Fruit fly (Drosophila melanogaster) S2 (cell line): ENCODE results near the gene CG8891.

Source experiments
- CG8478 ChIP-seq: fragments of >200 bp; optimal IDR thresholded peaks from 2 replicates; lab custom pipeline; 2018
- CTCF ChIP-seq, 2 experiments: fragments of >200 bp; optimal IDR thresholded peaks; 2 replicates each; lab custom pipeline; 2018

CG8891 gene

DNA sequence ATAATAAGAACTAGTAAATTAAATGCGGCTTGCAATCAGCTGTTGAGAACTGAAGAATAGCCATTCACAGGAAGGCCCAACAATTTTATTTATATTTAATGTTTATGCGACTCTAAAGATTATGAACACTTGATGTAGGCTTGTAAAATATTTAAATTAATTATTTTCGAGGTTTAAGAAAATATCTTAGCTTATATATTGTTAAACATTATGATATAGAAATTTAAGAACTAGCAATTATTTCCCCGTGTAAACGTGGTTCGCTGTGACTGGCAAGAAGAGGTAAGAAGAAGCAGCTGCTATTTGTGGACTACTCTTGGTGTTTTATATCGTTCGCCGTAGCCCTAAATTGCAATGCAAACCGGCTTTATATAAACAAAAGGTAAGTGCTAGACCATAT, 33.9 kb downstream of the CG8891 start, which contains the start of the genes mRpL24 and betaggt-I:
Gene mRpL24, minus strand, starts transcription at position 62 of the 400 bp plus-strand sequence.
Gene betaggt-I, plus strand, starts transcription at position 280 of the 400 bp plus-strand sequence.
- TF ChIP-seq CTCF (optimal IDR thresholded peaks at IDR 0.05; lab: Kevin White, UChicago) (no peak), CG8478 (lab: Kevin White, UChicago) (no peak)

DNA sequence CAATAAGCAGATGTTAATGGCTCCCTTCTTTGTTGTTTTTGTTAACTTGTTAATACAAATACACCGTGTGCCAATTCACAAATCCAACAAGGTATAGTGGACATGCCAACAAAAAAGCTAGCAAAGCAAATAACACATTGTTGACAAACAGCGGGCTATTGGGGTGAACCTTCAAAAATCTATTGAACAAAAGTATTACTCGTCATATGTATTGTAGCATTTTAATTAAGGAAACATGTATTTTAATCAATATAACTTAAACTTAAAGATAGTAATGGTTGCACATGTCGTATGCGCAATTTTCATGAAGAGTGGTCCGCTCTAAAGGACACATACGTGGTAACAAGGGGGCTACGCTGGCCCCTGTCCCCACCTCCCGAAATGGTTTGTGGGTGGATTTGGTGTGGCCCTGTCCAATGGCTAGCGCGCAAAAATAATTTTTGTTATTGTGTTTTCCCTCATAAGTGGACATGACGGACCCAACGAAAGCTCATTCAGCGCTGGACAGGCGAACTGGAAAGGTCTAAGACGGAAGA, 36.9 kb downstream of the CG8891 start, which contains the start of gene synr:
Gene synr, plus strand, starts transcription at position 486 of the 536 bp plus-strand sequence.
- TF ChIP-seq CTCF (optimal IDR thresholded peaks at IDR 0.05; lab: Kevin White, UChicago) (no peak), CG8478 (lab: Kevin White, UChicago) (no peak)

DNA sequence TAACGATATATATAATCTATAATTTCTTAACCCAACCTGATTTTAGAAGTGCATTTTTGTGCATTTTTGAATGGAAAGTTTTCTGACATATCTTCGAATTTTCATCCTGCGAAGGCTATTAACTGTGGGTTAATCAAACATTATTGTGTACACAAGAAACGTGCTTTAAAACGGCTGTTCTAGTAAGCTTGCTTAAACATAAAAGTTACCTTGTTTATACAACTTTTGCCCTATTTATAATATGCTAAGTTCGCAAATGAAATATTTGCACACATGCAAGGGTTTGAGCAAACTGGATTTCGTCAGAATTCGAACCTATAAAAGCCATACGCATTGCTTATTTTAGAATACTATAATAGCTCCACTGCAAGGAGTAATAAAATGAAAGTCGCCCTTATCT, 42.1 kb downstream of the CG8891 start, which contains the start of gene Sgs1:
Gene Sgs1, plus strand, starts transcription at position 350 of the 400 bp plus-strand sequence.
- no peak for TF ChIP-seq CTCF (optimal IDR thresholded peaks at IDR 0.05; lab: Kevin White, UChicago)
- TF ChIP-seq CG8478 (lab: Kevin White, UChicago) = no peak

DNA sequence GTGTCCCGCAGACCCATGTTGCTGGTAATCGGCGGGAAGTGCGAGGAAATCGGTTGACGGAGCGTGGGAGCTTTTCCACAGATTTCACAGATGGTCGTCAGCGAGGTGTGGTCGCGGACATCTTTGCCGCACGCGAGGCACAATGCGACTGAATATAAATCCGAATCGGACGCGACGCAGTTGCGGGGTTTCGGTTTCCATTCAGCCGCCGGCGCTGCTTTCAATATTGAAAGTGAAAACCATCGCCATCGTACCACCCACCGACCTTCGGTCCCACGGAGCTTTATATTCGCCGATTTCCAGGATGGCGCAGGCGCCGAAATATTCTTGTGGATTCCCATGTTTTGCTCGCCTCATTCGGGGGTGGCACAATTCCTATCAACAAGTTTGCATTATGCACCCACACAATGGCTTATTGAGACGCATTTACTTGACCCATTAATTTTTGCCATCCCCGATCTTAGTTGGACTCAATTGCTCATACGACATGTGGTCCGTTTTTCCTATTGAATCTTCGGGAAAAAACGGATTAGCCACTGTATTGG, 42.8 kb downstream of the CG8891 start, which contains the start of gene hoe2:
Gene hoe2, minus strand, starts transcription at position 126 of the 545 bp plus-strand sequence.
- no peak for TF ChIP-seq CTCF (optimal IDR thresholded peaks at IDR 0.05; lab: Kevin White, UChicago)
- no peak for TF ChIP-seq CG8478 (lab: Kevin White, UChicago)

DNA sequence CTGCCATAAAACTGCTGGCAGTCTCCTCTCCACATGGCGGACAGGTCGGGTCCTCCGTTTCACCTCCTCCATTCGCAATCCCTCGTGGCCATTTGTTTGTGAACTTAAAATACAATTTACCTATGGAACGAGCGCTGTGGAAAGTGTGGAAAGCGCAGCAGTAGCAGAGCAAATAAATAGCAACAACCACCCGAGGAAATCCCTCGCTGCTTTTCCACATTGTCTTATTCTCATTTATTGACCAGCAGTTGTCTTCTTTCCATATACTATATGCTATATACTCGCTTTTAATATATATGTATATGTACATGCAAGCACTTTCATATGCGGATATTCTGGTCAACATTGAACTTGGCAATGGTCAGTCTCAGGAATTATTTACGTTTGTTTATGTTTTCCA, 46.9 kb downstream of the CG8891 start, which contains the start of gene hoe1:
Gene hoe1, minus strand, starts transcription at position 101 of the 400 bp plus-strand sequence.
- no peak for TF ChIP-seq CTCF (optimal IDR thresholded peaks at IDR 0.05; lab: Kevin White, UChicago)
- no peak for TF ChIP-seq CG8478 (lab: Kevin White, UChicago)

DNA sequence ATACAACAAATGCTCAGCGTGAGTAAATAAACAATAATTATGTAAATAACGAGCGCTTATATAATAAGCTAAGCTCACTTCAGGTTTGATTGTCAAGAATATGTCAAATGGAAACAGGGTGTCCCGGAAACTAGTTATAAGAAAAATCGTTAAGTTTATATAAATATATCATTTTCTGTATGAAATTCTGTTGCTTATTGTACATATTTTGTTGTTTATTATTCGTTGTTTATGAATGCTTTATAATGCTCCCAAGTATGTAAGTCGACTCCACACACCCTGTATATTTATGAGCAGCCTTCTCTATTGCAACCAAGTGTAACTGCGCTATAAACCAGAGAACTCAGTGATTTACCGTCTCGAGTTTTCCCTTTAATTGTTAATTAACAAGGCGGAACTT, 48.6 kb downstream of the CG8891 start:
- TF ChIP-seq CTCF (optimal IDR thresholded peaks at IDR 0.05; lab: Kevin White, UChicago) (no peak), CG8478 (lab: Kevin White, UChicago) (no peak)
